Fruit fly (Drosophila melanogaster) whole organism, embryonic: Measurements from ENCODE around the gene Tsp5D.

Experiments used
- Adf1 ChIP-seq: fragments of 200-800 bp; sonication (Bioruptor generic); IDR thresholded peaks from 2 replicates; pipeline ENCODE4 v1.3.6; 2022; ENCODE audit warnings: missing biosample characterization, missing genetic modification characterization
- Antp ChIP-seq: fragments of 200-800 bp; sonication (Bioruptor generic); optimal IDR thresholded peaks from 3 replicates; lab custom pipeline; 2016; ENCODE audit warnings: missing biosample characterization, missing genetic modification characterization
- Asciz ChIP-seq: fragments of 200-800 bp; sonication (Bioruptor generic); optimal IDR thresholded peaks from 2 replicates; lab custom pipeline; 2017; ENCODE audit warnings: missing biosample characterization, mild to moderate bottlenecking, missing genetic modification characterization, missing genetic modification reagents
- Bteb2 ChIP-seq: fragments of 200-800 bp; sonication (Bioruptor generic); optimal IDR thresholded peaks from 2 replicates; lab custom pipeline; 2016; ENCODE audit warnings: missing biosample characterization, missing genetic modification characterization
- CG10209 ChIP-seq: fragments of 200-800 bp; sonication (Bioruptor generic); optimal IDR thresholded peaks from 3 replicates; lab custom pipeline; 2017; ENCODE audit warnings: missing biosample characterization, mild to moderate bottlenecking, missing genetic modification characterization, missing genetic modification reagents
- CG10654 ChIP-seq: fragments of 200-800 bp; sonication (Bioruptor generic); optimal IDR thresholded peaks from 2 replicates; lab custom pipeline; 2016; ENCODE audit warnings: missing biosample characterization, missing genetic modification characterization
- CG11093 ChIP-seq: fragments of 200-800 bp; sonication (Bioruptor generic); IDR thresholded peaks from 3 replicates; pipeline ENCODE4 v1.3.6; 2022; ENCODE audit warnings: missing biosample characterization, missing genetic modification characterization
- CG12071 ChIP-seq: fragments of 200-800 bp; sonication (Bioruptor generic); optimal IDR thresholded peaks from 3 replicates; lab custom pipeline; 2018; ENCODE audit warnings: missing biosample characterization, mild to moderate bottlenecking, missing genetic modification characterization
- CG12659 ChIP-seq: fragments of 200-800 bp; sonication (Bioruptor generic); optimal IDR thresholded peaks from 3 replicates; lab custom pipeline; 2017; ENCODE audit warnings: mild to moderate bottlenecking, missing biosample characterization, missing genetic modification reagents, missing genetic modification characterization
- CG15514 ChIP-seq: fragments of 200-800 bp; sonication (Bioruptor generic); optimal IDR thresholded peaks from 3 replicates; lab custom pipeline; 2017; ENCODE audit warnings: missing biosample characterization, missing genetic modification characterization, mild to moderate bottlenecking, moderate library complexity, missing genetic modification reagents
- CG17186 ChIP-seq: fragments of 200-800 bp; sonication (Bioruptor generic); optimal IDR thresholded peaks from 3 replicates; lab custom pipeline; 2017; ENCODE audit warnings: missing biosample characterization, missing genetic modification reagents, missing genetic modification characterization
- CG17361 ChIP-seq: fragments of 200-800 bp; sonication (Bioruptor generic); IDR thresholded peaks from 3 replicates; pipeline ENCODE4 v1.3.6; 2022; ENCODE audit warnings: missing biosample characterization, missing genetic modification characterization
- CG2875 ChIP-seq: fragments of 200-800 bp; sonication (Bioruptor generic); optimal IDR thresholded peaks from 2 replicates; lab custom pipeline; 2017; ENCODE audit warnings: missing biosample characterization, mild to moderate bottlenecking, missing genetic modification characterization, missing genetic modification reagents
- CG30403 ChIP-seq: fragments of 200-800 bp; sonication (Bioruptor generic); optimal IDR thresholded peaks from 3 replicates; lab custom pipeline; 2016; ENCODE audit warnings: missing biosample characterization, missing genetic modification characterization
- CG3163 ChIP-seq: fragments of 200-800 bp; sonication (Bioruptor generic); optimal IDR thresholded peaks from 3 replicates; lab custom pipeline; 2016; ENCODE audit warnings: missing biosample characterization, missing genetic modification characterization
- CG32772 ChIP-seq: fragments of 200-800 bp; sonication (Bioruptor generic); IDR thresholded peaks from 2 replicates; pipeline ENCODE4 v1.3.6; 2022; ENCODE audit warnings: missing biosample characterization, missing genetic modification characterization
- CG42726 ChIP-seq: fragments of 200-800 bp; sonication (Bioruptor generic); IDR thresholded peaks from 2 replicates; pipeline ENCODE4 v1.3.6; 2022; ENCODE audit warnings: missing biosample characterization, missing genetic modification characterization; ENCODE audit not compliant: partially characterized antibody
- CG4617 ChIP-seq: fragments of 200-800 bp; sonication (Bioruptor generic); optimal IDR thresholded peaks from 3 replicates; lab custom pipeline; 2016; ENCODE audit warnings: missing biosample characterization, missing genetic modification characterization, borderline replicate concordance
- CG6791 ChIP-seq: fragments of 200-800 bp; sonication (Bioruptor generic); IDR thresholded peaks from 3 replicates; pipeline ENCODE4 v1.3.6; 2022; ENCODE audit warnings: missing biosample characterization, missing genetic modification characterization; ENCODE audit not compliant: partially characterized antibody
- CG7963 ChIP-seq: fragments of 200-800 bp; sonication (Bioruptor generic); IDR thresholded peaks from 3 replicates; pipeline ENCODE4 v1.3.6; 2022; ENCODE audit warnings: missing biosample characterization, missing genetic modification characterization; ENCODE audit not compliant: partially characterized antibody
- CG8478 ChIP-seq: fragments of >200 bp; optimal IDR thresholded peaks from 2 replicates; lab custom pipeline; 2018
- CG8944 ChIP-seq: fragments of 200-800 bp; sonication (Bioruptor generic); optimal IDR thresholded peaks from 3 replicates; lab custom pipeline; 2016; ENCODE audit warnings: missing biosample characterization, missing genetic modification characterization
- CoRest ChIP-seq: fragments of 200-800 bp; sonication (Bioruptor generic); optimal IDR thresholded peaks from 3 replicates; lab custom pipeline; 2018; ENCODE audit warnings: missing biosample characterization, mild to moderate bottlenecking, missing genetic modification characterization, moderate library complexity
- Dek ChIP-seq: fragments of 200-800 bp; sonication (Bioruptor generic); optimal IDR thresholded peaks from 3 replicates; lab custom pipeline; 2019; ENCODE audit warnings: missing biosample characterization, mild to moderate bottlenecking, missing genetic modification characterization, moderate library complexity
- Dll ChIP-seq: fragments of 200-800 bp; sonication (Bioruptor generic); IDR thresholded peaks from 4 replicates; pipeline ENCODE4 v1.3.6; 2022; ENCODE audit warnings: missing biosample characterization, missing genetic modification characterization; ENCODE audit not compliant: partially characterized antibody
- Gug ChIP-seq: fragments of 200-800 bp; sonication (Bioruptor generic); IDR thresholded peaks from 4 replicates; pipeline ENCODE4 v1.3.6; 2022; ENCODE audit warnings: missing biosample characterization, missing genetic modification characterization
- HLHmδ ChIP-seq: fragments of 200-800 bp; sonication (Bioruptor generic); optimal IDR thresholded peaks from 2 replicates; lab custom pipeline; 2018; ENCODE audit warnings: missing biosample characterization, mild to moderate bottlenecking, missing genetic modification characterization, moderate library complexity
- Hey ChIP-seq: fragments of 200-800 bp; sonication (Bioruptor generic); optimal IDR thresholded peaks from 3 replicates; lab custom pipeline; 2018; ENCODE audit warnings: missing biosample characterization, mild to moderate bottlenecking, missing genetic modification characterization
- Hsf ChIP-seq: fragments of 200-800 bp; sonication (Bioruptor generic); optimal IDR thresholded peaks from 3 replicates; lab custom pipeline; 2016; ENCODE audit warnings: missing biosample characterization, missing genetic modification characterization
- Mad ChIP-seq: fragments of 200-800 bp; sonication (Bioruptor generic); optimal IDR thresholded peaks from 2 replicates; lab custom pipeline; 2016; ENCODE audit warnings: missing biosample characterization, missing genetic modification characterization
- Optix ChIP-seq: fragments of 200-800 bp; sonication (Bioruptor generic); IDR thresholded peaks from 3 replicates; pipeline ENCODE4 v1.3.6; 2022; ENCODE audit warnings: missing biosample characterization, missing genetic modification characterization
- Side ChIP-seq: fragments of 200-800 bp; sonication (Bioruptor generic); optimal IDR thresholded peaks from 2 replicates; lab custom pipeline; 2016; ENCODE audit warnings: missing biosample characterization, missing genetic modification characterization
- crol ChIP-seq: fragments of 200-800 bp; sonication (Bioruptor generic); IDR thresholded peaks from 2 replicates; pipeline ENCODE4 v1.3.6; 2022; ENCODE audit warnings: missing biosample characterization, missing genetic modification characterization
- dimm ChIP-seq: fragments of 200-800 bp; sonication (Bioruptor generic); IDR thresholded peaks from 2 replicates; pipeline ENCODE4 v1.3.6; 2022; ENCODE audit warnings: missing biosample characterization, missing genetic modification characterization
- fd3F ChIP-seq: fragments of 200-800 bp; sonication (Bioruptor generic); optimal IDR thresholded peaks from 2 replicates; lab custom pipeline; 2018; ENCODE audit warnings: missing biosample characterization, mild to moderate bottlenecking, missing genetic modification characterization, moderate library complexity
- kay ChIP-seq: fragments of 200-800 bp; sonication (Bioruptor generic); optimal IDR thresholded peaks from 2 replicates; lab custom pipeline; 2016; ENCODE audit warnings: missing biosample characterization, missing genetic modification characterization
- ken ChIP-seq: fragments of 200-800 bp; sonication (Bioruptor generic); IDR thresholded peaks from 3 replicates; pipeline ENCODE4 v1.3.6; 2022; ENCODE audit warnings: missing biosample characterization, missing genetic modification characterization
- kni ChIP-seq: fragments of 200-800 bp; sonication (Bioruptor generic); optimal IDR thresholded peaks from 3 replicates; lab custom pipeline; 2017; ENCODE audit warnings: mild to moderate bottlenecking, missing biosample characterization, missing genetic modification reagents, missing genetic modification characterization
- lilli ChIP-seq: fragments of 200-800 bp; sonication (Bioruptor generic); optimal IDR thresholded peaks from 3 replicates; lab custom pipeline; 2016; ENCODE audit warnings: missing biosample characterization, missing genetic modification characterization
- mam ChIP-seq: fragments of 200-800 bp; sonication (Bioruptor generic); optimal IDR thresholded peaks from 3 replicates; lab custom pipeline; 2016; ENCODE audit warnings: missing biosample characterization, missing genetic modification characterization
- nom ChIP-seq: fragments of 200-800 bp; sonication (Bioruptor generic); optimal IDR thresholded peaks from 2 replicates; lab custom pipeline; 2017; ENCODE audit warnings: missing biosample characterization, missing genetic modification characterization, mild to moderate bottlenecking, moderate library complexity, missing genetic modification reagents
- p53 ChIP-seq: fragments of 200-800 bp; sonication (Bioruptor generic); optimal IDR thresholded peaks from 2 replicates; lab custom pipeline; 2016; ENCODE audit warnings: missing biosample characterization, missing genetic modification characterization
- prd ChIP-seq, 3 experiments: fragments of >200 bp in 2 of 3; fragments of 200-800 bp in 1 of 3; sonication (Bioruptor generic) in 1 of 3; optimal IDR thresholded peaks in 2 of 3; IDR thresholded peaks in 1 of 3; 2 replicates in 2 of 3; 3 replicates in 1 of 3; pipeline versions ENCODE4 v1.3.6 to Lab custom; 2017 to 2022; ENCODE audit warnings: missing biosample characterization in 1 of 3, missing genetic modification characterization in 1 of 3
- ranshi ChIP-seq: fragments of 200-800 bp; sonication (Bioruptor generic); IDR thresholded peaks from 2 replicates; pipeline ENCODE4 v1.3.6; 2022; ENCODE audit warnings: missing biosample characterization, missing genetic modification characterization
- sens ChIP-seq: fragments of 200-800 bp; sonication (Bioruptor generic); peaks from one replicate; lab custom pipeline; 2016; ENCODE audit warnings: missing biosample characterization, missing genetic modification characterization
- seq ChIP-seq: fragments of 200-800 bp; sonication (Bioruptor generic); IDR thresholded peaks from 2 replicates; pipeline ENCODE4 v1.3.6; 2022; ENCODE audit warnings: missing biosample characterization, missing genetic modification characterization
- slbo ChIP-seq: fragments of 200-800 bp; sonication (Bioruptor generic); IDR thresholded peaks from 2 replicates; pipeline ENCODE4 v1.3.6; 2022; ENCODE audit warnings: missing biosample characterization, missing genetic modification characterization
- slp2 ChIP-seq: fragments of 200-800 bp; sonication (Bioruptor generic); optimal IDR thresholded peaks from 2 replicates; lab custom pipeline; 2016; ENCODE audit warnings: missing biosample characterization, missing genetic modification characterization
- sob ChIP-seq: fragments of 200-800 bp; sonication (Bioruptor generic); IDR thresholded peaks from 2 replicates; pipeline ENCODE4 v1.3.6; 2022; ENCODE audit warnings: missing biosample characterization, missing genetic modification characterization
- stwl ChIP-seq: fragments of 200-800 bp; sonication (Bioruptor generic); optimal IDR thresholded peaks from 3 replicates; lab custom pipeline; 2018; ENCODE audit warnings: missing biosample characterization, mild to moderate bottlenecking, missing genetic modification characterization, moderate library complexity

Tsp5D gene

dm6 chrX:6031692-6032091, 43.0 kb downstream of the Tsp5D start (continued):
- peak; percentile 87 for TF ChIP-seq Antp
- TF ChIP-seq kay (GFP tag; lab: Kevin White, UChicago): peak; percentile 64
- peak; percentile 90 for TF ChIP-seq Hey (tag; lab: Kevin White, UChicago)
- peak; percentile 63 for TF ChIP-seq CG2875 (GFP tag; lab: Kevin White, UChicago)
- TF ChIP-seq Adf1 (GFP tag; lab: Robert Waterston, UW): peak; percentile 27; the same call in 1 of the 2 replicates
- TF ChIP-seq CG17186 (GFP tag; lab: Kevin White, UChicago): no peak
- TF ChIP-seq CG17361 (GFP tag; lab: Robert Waterston, UW): peak; percentile 78
- TF ChIP-seq Dll (GFP tag; lab: Robert Waterston, UW): no peak
- 0 out of 2 replicates have a peak, but pooled peaks have one; percentile 32 for TF ChIP-seq seq (GFP tag; lab: Robert Waterston, UW)
- peak; percentile 60 for TF ChIP-seq Dek
- peak; percentile 64 for TF ChIP-seq CG12071 (GFP tag; lab: Kevin White, UChicago)
- no peak for TF ChIP-seq CG8478 (lab: Kevin White, UChicago)
- peak; percentile 23 for TF ChIP-seq kni
- TF ChIP-seq stwl (tag; lab: Kevin White, UChicago): no peak
- peak; percentile 85 for TF ChIP-seq CoRest (tag; lab: Kevin White, UChicago)
- TF ChIP-seq CG10654 (GFP tag; lab: Kevin White, UChicago): peak; percentile 55
- TF ChIP-seq CG12659 (GFP tag; lab: Kevin White, UChicago): peak; percentile 69
- TF ChIP-seq mam (GFP tag; lab: Kevin White, UChicago): peak; percentile 75
- no peak for TF ChIP-seq CG42726 (GFP tag; lab: Robert Waterston, UW)
- TF ChIP-seq slbo (GFP tag; lab: Robert Waterston, UW): peak; percentile 82
- TF ChIP-seq Mad (GFP tag; lab: Kevin White, UChicago): peak; percentile 44
- peak; percentile 84 for TF ChIP-seq ken (GFP tag; lab: Robert Waterston, UW)
- TF ChIP-seq slp2 (GFP tag; lab: Kevin White, UChicago): peak; percentile 46
- peak; percentile 50; the same call in 1 of the 2 replicates for TF ChIP-seq dimm
- TF ChIP-seq Hsf (GFP tag; lab: Kevin White, UChicago): peak; percentile 71
- TF ChIP-seq crol: peak; percentile 75
- peak; percentile 74 for TF ChIP-seq lilli (GFP tag; lab: Kevin White, UChicago)
- TF ChIP-seq CG8944 (GFP tag; lab: Kevin White, UChicago): peak; percentile 65
- no peak for TF ChIP-seq prd (optimal IDR thresholded peaks at IDR 0.05; lab: Kevin White, UChicago)
- TF ChIP-seq prd (GFP tag; IDR thresholded peaks at IDR 0.05; lab: Robert Waterston, UW): peak; percentile 89
- no peak for TF ChIP-seq HLHmδ (GFP tag; lab: Kevin White, UChicago)
- peak; percentile 55 for TF ChIP-seq CG15514 (GFP tag; lab: Kevin White, UChicago)
- TF ChIP-seq CG10209 (GFP tag; lab: Kevin White, UChicago): peak; percentile 74
- peak; percentile 59; the same call in 2 of the 3 replicates for TF ChIP-seq CG11093 (GFP tag; lab: Robert Waterston, UW)
- peak; percentile 21 for TF ChIP-seq p53
- TF ChIP-seq Gug (GFP tag; lab: Robert Waterston, UW): peak; percentile 44; the same call in 2 of the 4 replicates
- no peak for TF ChIP-seq CG4617 (GFP tag; lab: Kevin White, UChicago)
- no peak for TF ChIP-seq CG6791 (GFP tag; lab: Robert Waterston, UW)
- peak; percentile 60; the same call in 1 of the 2 replicates for TF ChIP-seq CG32772
- no peak for TF ChIP-seq CG7963 (GFP tag; lab: Robert Waterston, UW)
- peak; percentile 81 for TF ChIP-seq CG30403 (GFP tag; lab: Kevin White, UChicago)
- TF ChIP-seq sob (GFP tag; lab: Robert Waterston, UW): peak; percentile 75
- TF ChIP-seq Asciz (GFP tag; lab: Kevin White, UChicago): peak; percentile 65
- TF ChIP-seq ranshi (GFP tag; lab: Robert Waterston, UW): peak; percentile 76
- peak; percentile 33 for TF ChIP-seq fd3F (GFP tag; lab: Kevin White, UChicago)
- peak; percentile 47 for TF ChIP-seq CG3163 (GFP tag; lab: Kevin White, UChicago)
- peak; percentile 73 for TF ChIP-seq Optix (GFP tag; lab: Robert Waterston, UW)
- TF ChIP-seq Side (GFP tag; lab: Kevin White, UChicago): peak; percentile 86
- peak; percentile 97 for TF ChIP-seq sens (GFP tag; lab: Kevin White, UChicago)
- no peak for TF ChIP-seq nom (GFP tag; lab: Kevin White, UChicago)
- TF ChIP-seq Bteb2: peak; percentile 51
